Worm (Caenorhabditis elegans) whole organism, late embryonic: ENCODE measurements around the gene C18G1.8.

Experiments
- C08G9.2 ChIP-seq: sonication (generic microtip); optimal IDR thresholded peaks from 2 replicates; lab custom pipeline; 2016; ENCODE audit warnings: mild to moderate bottlenecking, missing genetic modification characterization, moderate library complexity, missing compliant biosample characterization
- C38D4.7 ChIP-seq: fragments of 200-800 bp; sonication (Bioruptor generic); optimal IDR thresholded peaks from 2 replicates; lab custom pipeline; 2018; ENCODE audit warnings: mild to moderate bottlenecking, missing genetic modification characterization, moderate library complexity, missing compliant biosample characterization
- K09A11.1 ChIP-seq: sonication (generic microtip); optimal IDR thresholded peaks from 2 replicates; lab custom pipeline; 2017; ENCODE audit warnings: antibody characterized with exemption, mild to moderate bottlenecking, missing genetic modification characterization, missing compliant biosample characterization; ENCODE audit not compliant: insufficient read depth
- T23F11.4 ChIP-seq: fragments of 200-800 bp; sonication (Bioruptor generic); optimal IDR thresholded peaks from 2 replicates; lab custom pipeline; 2018; ENCODE audit warnings: mild to moderate bottlenecking, missing genetic modification characterization, missing compliant biosample characterization
- ahr-1 ChIP-seq: sonication (generic microtip); optimal IDR thresholded peaks from 2 replicates; lab custom pipeline; 2016; ENCODE audit warnings: missing genetic modification characterization, missing compliant biosample characterization
- ama-1 ChIP-seq: fragments of 150-350 bp; optimal IDR thresholded peaks from 2 replicates; lab custom pipeline; 2014
- ceh-14 ChIP-seq: sonication (generic microtip); optimal IDR thresholded peaks from 2 replicates; lab custom pipeline; 2016; ENCODE audit warnings: missing genotype, missing genetic modification characterization, missing compliant biosample characterization
- ceh-30 ChIP-seq: fragments of 150-350 bp; optimal IDR thresholded peaks from 2 replicates; lab custom pipeline; 2014; ENCODE audit warnings: missing biosample characterization, missing genetic modification characterization
- ceh-34 ChIP-seq: sonication (generic microtip); optimal IDR thresholded peaks from 2 replicates; lab custom pipeline; 2016; ENCODE audit warnings: mild to moderate bottlenecking, missing genetic modification characterization, missing compliant biosample characterization
- ceh-45 ChIP-seq: fragments of 200-800 bp; sonication (Bioruptor generic); IDR thresholded peaks from 2 replicates; pipeline ENCODE4 v1.3.6; 2022; ENCODE audit warnings: missing genetic modification reagents, missing genetic modification characterization, missing compliant biosample characterization
- ceh-6 ChIP-seq: fragments of 200-800 bp; sonication (Bioruptor generic); optimal IDR thresholded peaks from 2 replicates; lab custom pipeline; 2018; ENCODE audit warnings: mild to moderate bottlenecking, missing genetic modification characterization, missing compliant biosample characterization
- ceh-9 ChIP-seq: sonication (generic microtip); optimal IDR thresholded peaks from 2 replicates; lab custom pipeline; 2016; ENCODE audit warnings: mild to moderate bottlenecking, missing genetic modification characterization, inconsistent platforms, missing compliant biosample characterization
- che-1 ChIP-seq: sonication (generic microtip); optimal IDR thresholded peaks from 2 replicates; lab custom pipeline; 2016; ENCODE audit warnings: mild to moderate bottlenecking, missing genetic modification characterization, missing compliant biosample characterization
- eyg-1 ChIP-seq: sonication (generic microtip); optimal IDR thresholded peaks from 2 replicates; lab custom pipeline; 2016; ENCODE audit warnings: missing genotype, missing genetic modification characterization, missing compliant biosample characterization
- fkh-10 ChIP-seq: fragments of 150-350 bp; optimal IDR thresholded peaks from 2 replicates; lab custom pipeline; 2014; ENCODE audit warnings: missing biosample characterization, missing genetic modification reagents, missing genetic modification characterization
- gmeb-2 ChIP-seq: sonication (generic microtip); optimal IDR thresholded peaks from 2 replicates; lab custom pipeline; 2016; ENCODE audit warnings: missing genetic modification characterization, inconsistent platforms, missing compliant biosample characterization
- hlh-13 ChIP-seq: fragments of 200-800 bp; sonication (Bioruptor generic); optimal IDR thresholded peaks from 2 replicates; lab custom pipeline; 2018; ENCODE audit warnings: mild to moderate bottlenecking, missing genetic modification characterization, missing compliant biosample characterization
- hlh-15 ChIP-seq: sonication (generic microtip); optimal IDR thresholded peaks from 2 replicates; lab custom pipeline; 2016; ENCODE audit warnings: missing genetic modification characterization, missing compliant biosample characterization
- hlh-30 ChIP-seq: sonication (generic microtip); optimal IDR thresholded peaks from 2 replicates; lab custom pipeline; 2017; ENCODE audit warnings: antibody characterized with exemption, missing genetic modification characterization, missing compliant biosample characterization; ENCODE audit not compliant: insufficient read depth
- hlh-6 ChIP-seq: sonication (generic microtip); optimal IDR thresholded peaks from 2 replicates; lab custom pipeline; 2016; ENCODE audit warnings: missing genotype, missing genetic modification characterization, missing compliant biosample characterization
- hlh-8 ChIP-seq: sonication (generic microtip); optimal IDR thresholded peaks from 2 replicates; lab custom pipeline; 2016; ENCODE audit warnings: missing genotype, missing genetic modification characterization, missing compliant biosample characterization
- nfya-1 ChIP-seq: sonication (generic microtip); optimal IDR thresholded peaks from 2 replicates; lab custom pipeline; 2017; ENCODE audit warnings: missing genetic modification characterization, mild to moderate bottlenecking, missing compliant biosample characterization, antibody characterized with exemption, moderate library complexity
- nhr-11 ChIP-seq: fragments of 150-350 bp; optimal IDR thresholded peaks from 2 replicates; lab custom pipeline; 2014; ENCODE audit warnings: missing biosample characterization, missing genetic modification characterization
- nhr-232 ChIP-seq: sonication (generic microtip); optimal IDR thresholded peaks from 2 replicates; lab custom pipeline; 2016; ENCODE audit warnings: missing genetic modification characterization, missing compliant biosample characterization
- npax-4 ChIP-seq: sonication (generic microtip); optimal IDR thresholded peaks from 2 replicates; lab custom pipeline; 2016; ENCODE audit warnings: missing genetic modification characterization, missing compliant biosample characterization
- pat-9 ChIP-seq: fragments of 200-800 bp; sonication (Bioruptor generic); optimal IDR thresholded peaks from 2 replicates; lab custom pipeline; 2018; ENCODE audit warnings: mild to moderate bottlenecking, missing genetic modification characterization, moderate library complexity, missing compliant biosample characterization
- pax-1 ChIP-seq: fragments of 150-350 bp; optimal IDR thresholded peaks from 2 replicates; lab custom pipeline; 2014; ENCODE audit warnings: missing biosample characterization, missing genetic modification characterization
- pha-2 ChIP-seq: sonication (generic microtip); optimal IDR thresholded peaks from 2 replicates; lab custom pipeline; 2017; ENCODE audit warnings: mild to moderate bottlenecking, missing genetic modification characterization, missing compliant biosample characterization
- pros-1 ChIP-seq: fragments of 150-350 bp; optimal IDR thresholded peaks from 2 replicates; lab custom pipeline; 2014; ENCODE audit warnings: missing biosample characterization, missing genetic modification reagents, missing genetic modification characterization
- ref-2 ChIP-seq: sonication (generic microtip); optimal IDR thresholded peaks from 2 replicates; lab custom pipeline; 2016; ENCODE audit warnings: missing genetic modification characterization, missing compliant biosample characterization
- rnt-1 ChIP-seq: sonication (generic microtip); optimal IDR thresholded peaks from 2 replicates; lab custom pipeline; 2016; ENCODE audit warnings: missing genetic modification characterization, missing compliant biosample characterization
- sox-2 ChIP-seq: fragments of 200-800 bp; sonication (Bioruptor generic); IDR thresholded peaks from 2 replicates; pipeline ENCODE4 v1.3.6; 2022; ENCODE audit warnings: missing genetic modification reagents, missing genetic modification characterization, missing compliant biosample characterization
- sox-4 ChIP-seq: sonication (generic microtip); optimal IDR thresholded peaks from 2 replicates; lab custom pipeline; 2017; ENCODE audit warnings: mild to moderate bottlenecking, missing genetic modification characterization, inconsistent platforms, missing compliant biosample characterization
- tbx-7 ChIP-seq: sonication (generic microtip); optimal IDR thresholded peaks from 2 replicates; lab custom pipeline; 2016; ENCODE audit warnings: missing genotype, missing genetic modification characterization, missing compliant biosample characterization
- unc-3 ChIP-seq, 2 experiments: fragments of 200-800 bp in 1 of 2; sonication (Bioruptor generic) in 1 of 2; sonication (generic microtip) in 1 of 2; conservative IDR thresholded peaks in 1 of 2; optimal IDR thresholded peaks in 1 of 2; 2 replicates each; pipeline versions ENCODE4 v1.3.6 to Lab custom; 2016 to 2022; ENCODE audit warnings: missing compliant biosample characterization in 2 of 2, missing genetic modification characterization in 2 of 2, missing genetic modification reagents in 1 of 2
- unc-42 ChIP-seq: sonication (generic microtip); optimal IDR thresholded peaks from 2 replicates; lab custom pipeline; 2016; ENCODE audit warnings: missing genotype, missing genetic modification characterization, missing compliant biosample characterization
- zip-5 ChIP-seq: sonication (generic microtip); optimal IDR thresholded peaks from 2 replicates; lab custom pipeline; 2016; ENCODE audit warnings: missing genetic modification characterization, missing compliant biosample characterization
- ztf-16 ChIP-seq: sonication (generic microtip); optimal IDR thresholded peaks from 2 replicates; lab custom pipeline; 2017; ENCODE audit warnings: missing genetic modification characterization, missing compliant biosample characterization

Gene C18G1.8

DNA sequence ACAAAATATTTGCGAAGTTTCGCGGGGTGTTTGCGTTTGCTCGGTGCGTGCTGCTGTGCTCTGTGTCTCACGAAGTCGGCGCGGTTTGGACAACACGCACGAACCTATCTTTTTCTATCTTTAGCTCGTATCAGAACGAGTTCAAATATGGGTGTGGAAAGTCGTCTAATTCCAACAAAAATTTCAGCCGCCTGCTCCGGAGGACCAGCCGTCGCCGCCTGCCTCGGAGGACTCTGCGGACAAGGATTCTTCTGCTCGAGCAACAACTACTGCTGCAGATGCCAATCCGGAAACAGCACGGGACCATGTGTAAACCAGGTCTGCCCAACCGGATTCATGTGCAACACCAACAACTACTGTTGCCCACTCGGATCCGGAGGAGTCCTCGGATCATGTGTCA lies 35.5 kb upstream of the C18G1.8 start:
- no peak for TF ChIP-seq sox-4 (tag; lab: Kevin White, UChicago)

ce11 chrV:4800794-4801193 lies 34.4 kb upstream of the C18G1.8 start, which contains the start of gene R02F11.1:
Gene R02F11.1, plus strand, starts transcription at chrV:4801094.
- no peak for TF ChIP-seq C08G9.2 (tag; lab: Kevin White, UChicago)
- TF ChIP-seq ceh-14 (tag; lab: Kevin White, UChicago), result no peak
- TF ChIP-seq rnt-1 (tag; lab: Kevin White, UChicago), result no peak
- no peak for TF ChIP-seq K09A11.1 (tag; lab: Kevin White, UChicago)
- no peak for TF ChIP-seq unc-3 (GFP tag; conservative IDR thresholded peaks at IDR 0.05; lab: Robert Waterston, UW)
- TF ChIP-seq unc-3 (tag; optimal IDR thresholded peaks at IDR 0.05; lab: Kevin White, UChicago), result no peak
- no peak for TF ChIP-seq eyg-1 (tag; lab: Kevin White, UChicago)
- TF ChIP-seq fkh-10 (GFP tag; lab: Kevin White, UChicago), result no peak
- no peak for TF ChIP-seq ceh-45 (GFP tag; lab: Robert Waterston, UW)
- no peak for TF ChIP-seq ceh-30 (tag; lab: Kevin White, UChicago)
- no peak for TF ChIP-seq hlh-6
- no peak for TF ChIP-seq nhr-232
- no peak for TF ChIP-seq unc-42
- TF ChIP-seq nhr-11, result no peak
- no peak for TF ChIP-seq pros-1
- TF ChIP-seq, all 69 proteins: peak for 0

DNA sequence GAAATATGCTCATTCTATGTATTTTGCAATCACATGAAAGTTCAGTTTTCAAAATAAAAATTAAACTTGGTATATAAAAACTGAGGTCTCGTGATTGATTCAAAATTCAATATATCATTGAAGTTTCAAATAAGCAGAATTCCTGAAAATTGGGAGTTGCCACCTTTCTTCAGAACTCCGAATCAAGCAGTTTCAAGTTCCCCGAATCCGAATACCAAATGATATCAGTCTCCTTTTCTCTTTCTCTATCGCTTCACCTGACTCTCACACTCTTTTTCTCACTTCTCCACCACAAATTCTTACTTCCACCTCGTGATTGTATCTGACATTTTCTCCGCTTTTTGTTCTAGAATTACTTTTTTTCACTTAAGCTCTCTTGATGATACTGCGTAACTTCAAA lies 27.9 kb upstream of the C18G1.8 start, which contains the start of gene R02F11.2:
R02F11.2 (plus strand) TSS at position 292 of the 400 bp plus-strand sequence.
- no peak for TF ChIP-seq ahr-1 (tag; lab: Kevin White, UChicago)
- TF ChIP-seq C38D4.7 (GFP tag; lab: Kevin White, UChicago), result no peak
- TF ChIP-seq pat-9 (tag; lab: Kevin White, UChicago), result no peak
- TF ChIP-seq tbx-7 (tag; lab: Kevin White, UChicago), result no peak
- no peak for TF ChIP-seq pha-2 (tag; lab: Kevin White, UChicago)
- no peak for TF ChIP-seq ceh-34
- TF ChIP-seq ztf-16 (tag; lab: Kevin White, UChicago), result no peak
- TF ChIP-seq gmeb-2 (tag; lab: Kevin White, UChicago), result no peak
- no peak for TF ChIP-seq hlh-13 (GFP tag; lab: Kevin White, UChicago)
- no peak for TF ChIP-seq ceh-9

DNA sequence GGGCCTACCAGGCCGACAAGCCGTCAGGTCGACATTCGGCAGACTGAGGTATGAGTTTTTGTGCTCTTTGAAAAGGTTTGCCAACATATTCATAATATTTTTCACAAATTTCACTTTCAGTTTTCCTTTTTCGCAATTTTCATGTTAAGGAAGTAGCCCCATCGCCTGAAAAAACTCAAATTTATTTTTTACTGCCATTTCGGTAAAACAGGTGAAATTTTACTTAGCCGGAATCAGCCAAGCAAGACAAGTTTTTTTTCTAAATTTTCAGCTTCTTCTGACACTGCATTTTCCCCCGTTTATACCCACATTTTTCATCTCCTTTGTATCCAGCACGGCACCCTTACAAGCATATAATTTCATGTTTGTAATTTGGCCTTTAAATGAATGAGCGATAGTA lies 25.2 kb upstream of the C18G1.8 start, which contains the start of gene R02F11.11:
R02F11.11 (plus strand) TSS at position 301 of the 400 bp plus-strand sequence.
- no peak for TF ChIP-seq hlh-8 (tag; lab: Kevin White, UChicago)

DNA sequence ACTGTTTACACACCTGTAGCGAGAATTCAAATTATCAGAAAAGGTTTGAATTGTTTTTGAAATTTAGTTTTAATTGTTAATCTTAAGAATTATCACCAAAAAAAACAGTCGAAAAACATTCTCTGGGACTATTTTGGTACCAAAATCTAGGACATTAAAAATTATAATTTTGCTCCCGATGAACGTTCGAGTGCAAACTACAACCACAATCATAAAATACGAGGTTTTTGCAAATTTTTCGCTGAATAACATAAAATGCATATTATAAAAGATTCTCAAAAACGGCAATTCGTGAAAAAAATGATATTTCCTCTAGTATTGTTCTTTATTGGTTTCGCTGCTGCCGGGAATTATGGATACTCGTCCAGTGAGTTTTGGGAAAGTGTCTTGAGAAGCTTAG lies 24.0 kb upstream of the C18G1.8 start, which contains the start of gene R02F11.12:
R02F11.12 (plus strand) TSS at position 301 of the 400 bp plus-strand sequence.
- TF ChIP-seq rnt-1 (tag; lab: Kevin White, UChicago) (no peak), nhr-11 (no peak), ref-2 (tag; lab: Kevin White, UChicago) (no peak), T23F11.4 (no peak), hlh-15 (tag; lab: Kevin White, UChicago) (no peak), hlh-30 (tag; lab: Kevin White, UChicago) (no peak), eyg-1 (tag; lab: Kevin White, UChicago) (no peak), ceh-6 (GFP tag; lab: Kevin White, UChicago) (no peak), tbx-7 (tag; lab: Kevin White, UChicago) (no peak), ama-1 (lab: Kevin White, UChicago) (no peak), hlh-6 (no peak), ceh-14 (tag; lab: Kevin White, UChicago) (no peak), pax-1 (tag; lab: Kevin White, UChicago) (no peak), che-1 (no peak), sox-2 (GFP tag; lab: Robert Waterston, UW) (no peak), zip-5 (tag; lab: Kevin White, UChicago) (no peak), ceh-9 (no peak), npax-4 (tag; lab: Kevin White, UChicago) (no peak), nfya-1 (tag; lab: Kevin White, UChicago) (no peak)
